Fruit fly (Drosophila melanogaster): Measurements from ENCODE around the gene CG2258.

Gene CG2258

DNA sequence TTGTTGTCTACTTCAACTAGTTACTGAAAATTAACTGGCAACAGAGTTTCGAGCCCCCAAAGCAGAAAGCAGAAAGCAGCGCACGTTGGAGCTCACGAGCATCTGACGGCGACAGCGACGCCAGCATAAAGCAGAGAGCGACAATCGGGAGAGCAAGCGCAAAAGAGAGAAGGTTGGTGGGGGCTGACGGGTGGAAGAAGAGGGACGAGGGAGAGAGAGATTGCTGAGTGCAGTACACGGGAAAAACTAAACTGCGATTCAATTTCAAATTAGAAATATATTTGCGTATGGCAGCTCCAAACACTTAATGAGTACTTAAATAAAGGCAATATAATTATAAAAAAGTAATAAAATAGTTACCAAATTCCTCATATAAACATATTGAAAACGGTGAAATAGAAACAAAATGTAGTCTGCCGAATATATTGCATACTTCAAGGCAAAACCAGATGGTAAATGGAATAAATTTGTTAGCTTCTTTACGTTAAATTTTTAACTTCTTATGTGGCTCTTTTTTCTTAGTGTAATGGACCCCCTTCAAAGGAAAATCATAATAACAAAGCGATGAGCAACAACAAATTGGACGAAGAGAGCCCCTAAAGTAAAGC, 9.7 kb downstream of the CG2258 start (continued):
- peak; percentile 96 for TF ChIP-seq CG17829 (tag; optimal IDR thresholded peaks at IDR 0.05)
- TF ChIP-seq croc (GFP tag; conservative IDR thresholded peaks at IDR 0.05) = peak; percentile 90
- peak; percentile 25 for TF ChIP-seq CG9876 (GFP tag; optimal IDR thresholded peaks at IDR 0.05)
- TF ChIP-seq mld (GFP tag; IDR thresholded peaks at IDR 0.05; ENCODE audit: partially characterized antibody) = no peak
- TF ChIP-seq CG12391 (tag; optimal IDR thresholded peaks at IDR 0.05) = peak; percentile 96
- TF ChIP-seq ac (GFP tag; optimal IDR thresholded peaks at IDR 0.05) = peak; percentile 45
- peak; percentile 92 for TF ChIP-seq Chrac-16 (GFP tag; optimal IDR thresholded peaks at IDR 0.05)
- TF ChIP-seq GATAe (GFP tag; conservative IDR thresholded peaks at IDR 0.05) = peak; percentile 69; the same call in 1 of the 2 replicates
- TF ChIP-seq CG8388 (GFP tag; optimal IDR thresholded peaks at IDR 0.05) = peak; percentile 91
- TF ChIP-seq fu2 (GFP tag; optimal IDR thresholded peaks at IDR 0.05) = peak; percentile 68
- peak; percentile 91 for TF ChIP-seq CG33557 (GFP tag; optimal IDR thresholded peaks at IDR 0.05)
- TF ChIP-seq HLHmδ (GFP tag; optimal IDR thresholded peaks at IDR 0.05) = no peak
- peak; percentile 96 for TF ChIP-seq Oli (tag; optimal IDR thresholded peaks at IDR 0.05)
- peak; percentile 57 for TF ChIP-seq tx (GFP tag; optimal IDR thresholded peaks at IDR 0.05)
- peak; percentile 67 for TF ChIP-seq gcm2 (GFP tag; optimal IDR thresholded peaks at IDR 0.05)
- peak; percentile 65; the same call in 2 of the 3 replicates for TF ChIP-seq otp (GFP tag; IDR thresholded peaks at IDR 0.05)
- TF ChIP-seq CG33213 (GFP tag; optimal IDR thresholded peaks at IDR 0.05) = peak; percentile 18
- peak; percentile 80 for TF ChIP-seq pho (GFP tag; optimal IDR thresholded peaks at IDR 0.05)
- TF ChIP-seq mirr (GFP tag; optimal IDR thresholded peaks at IDR 0.05) = peak; percentile 77
- TF ChIP-seq scrt (GFP tag; optimal IDR thresholded peaks at IDR 0.05) = peak; percentile 89
- peak; percentile 94 for TF ChIP-seq Drgx (GFP tag; IDR thresholded peaks at IDR 0.05)
- peak; percentile 89 for TF ChIP-seq sisA (GFP tag; IDR thresholded peaks at IDR 0.05)
- peak; percentile 82 for TF ChIP-seq CG10274 (GFP tag; optimal IDR thresholded peaks at IDR 0.05)
- peak; percentile 93 for TF ChIP-seq tin (GFP tag; optimal IDR thresholded peaks at IDR 0.05)
- TF ChIP-seq Taf1 (GFP tag; IDR thresholded peaks at IDR 0.05) = peak; percentile 88
- TF ChIP-seq Oaz (GFP tag; IDR thresholded peaks at IDR 0.05) = peak; percentile 84
- TF ChIP-seq hbn (GFP tag; IDR thresholded peaks at IDR 0.05; ENCODE audit: partially characterized antibody) = no peak
- TF ChIP-seq Hmx (GFP tag; optimal IDR thresholded peaks at IDR 0.05) = peak; percentile 67
- peak; percentile 80 for TF ChIP-seq Lhr (GFP tag; optimal IDR thresholded peaks at IDR 0.05)
- TF ChIP-seq CG2678 (tag; optimal IDR thresholded peaks at IDR 0.05) = peak; percentile 98
- no peak for TF ChIP-seq CG34224 (GFP tag; IDR thresholded peaks at IDR 0.05; ENCODE audit: partially characterized antibody)
- peak; percentile 87 for TF ChIP-seq onecut (GFP tag; IDR thresholded peaks at IDR 0.05)
- peak; percentile 95 for TF ChIP-seq CG15601 (tag; optimal IDR thresholded peaks at IDR 0.05)
- TF ChIP-seq CG9215 (GFP tag; IDR thresholded peaks at IDR 0.05) = peak; percentile 92
- TF ChIP-seq Deaf1 (tag; optimal IDR thresholded peaks at IDR 0.05) = peak; percentile 81
- peak; percentile 96 for TF ChIP-seq grau (tag; optimal IDR thresholded peaks at IDR 0.05)
- TF ChIP-seq prd (optimal IDR thresholded peaks at IDR 0.05) = no peak
- peak; percentile 94 for TF ChIP-seq prd (GFP tag; IDR thresholded peaks at IDR 0.05)
- TF ChIP-seq tio (GFP tag; optimal IDR thresholded peaks at IDR 0.05) = peak; percentile 92
- TF ChIP-seq Neu2 (GFP tag; optimal IDR thresholded peaks at IDR 0.05; ENCODE audit: borderline replicate concordance) = no peak
- no peak for TF ChIP-seq Dll (GFP tag; IDR thresholded peaks at IDR 0.05; ENCODE audit: partially characterized antibody)
- TF ChIP-seq dati (GFP tag; IDR thresholded peaks at IDR 0.05) = peak; percentile 67
- TF ChIP-seq CG14965 (GFP tag; optimal IDR thresholded peaks at IDR 0.05; ENCODE audit: borderline replicate concordance) = no peak
- peak; percentile 75 for TF ChIP-seq Doc2 (GFP tag; IDR thresholded peaks at IDR 0.05)
- TF ChIP-seq CG15011 (GFP tag; optimal IDR thresholded peaks at IDR 0.05) = peak; percentile 91
- peak; percentile 91 for TF ChIP-seq CG14441 (GFP tag; IDR thresholded peaks at IDR 0.05)
- TF ChIP-seq CG17361 (GFP tag; IDR thresholded peaks at IDR 0.05) = peak; percentile 97
- TF ChIP-seq MBD-R2 (GFP tag; IDR thresholded peaks at IDR 0.05) = peak; percentile 74
- peak in 1 of 2 experiments; percentile 98 for TF ChIP-seq eve (GFP tag; optimal IDR thresholded peaks at IDR 0.05)
- peak; percentile 90 for TF ChIP-seq CG10267 (tag; optimal IDR thresholded peaks at IDR 0.05)

All from whole organism, embryonic.